Worm (Caenorhabditis elegans): Measurements from ENCODE around the gene fln-2.

DNA sequence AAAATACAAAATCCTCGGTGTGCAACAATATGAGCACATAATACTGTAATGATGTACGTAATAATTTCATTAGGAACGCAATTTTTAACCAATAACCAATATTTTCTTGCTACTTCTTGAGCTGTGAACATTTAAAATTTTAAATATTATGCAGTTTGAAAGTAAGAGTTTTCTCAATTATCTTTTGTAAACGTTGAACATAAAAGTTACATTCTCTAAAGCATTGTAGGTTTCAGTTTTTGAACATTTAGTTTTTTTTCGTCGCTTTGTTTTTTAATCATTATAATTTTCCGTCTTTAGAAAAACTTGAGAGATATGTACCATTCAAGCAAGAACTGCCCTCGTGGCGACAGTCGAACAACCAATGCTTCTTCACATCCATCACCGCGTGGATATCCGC lies 6.2 kb upstream of the fln-2 start, which contains the start of gene C23F12.3:
- TF ChIP-seq flt-1 (GFP tag; IDR thresholded peaks at IDR 0.05) (no peak), ama-1 (optimal IDR thresholded peaks at IDR 0.05) (no peak), B0310.2 (tag; optimal IDR thresholded peaks at IDR 0.05) (no peak), F13C5.2 (tag; optimal IDR thresholded peaks at IDR 0.05) (no peak), hnd-1 (tag; optimal IDR thresholded peaks at IDR 0.05) (no peak), hmg-4 (GFP tag; optimal IDR thresholded peaks at IDR 0.05) (no peak), ceh-36 (tag; optimal IDR thresholded peaks at IDR 0.05) (no peak), tbx-11 (GFP tag; IDR thresholded peaks at IDR 0.05) (no peak), tra-4 (tag; optimal IDR thresholded peaks at IDR 0.05) (no peak), ets-7 (tag; optimal IDR thresholded peaks at IDR 0.05) (no peak), ceh-13 (GFP tag; optimal IDR thresholded peaks at IDR 0.05) (no peak), sea-1 (GFP tag; conservative IDR thresholded peaks at IDR 0.05) (no peak), pes-1 (GFP tag; IDR thresholded peaks at IDR 0.05) (no peak), tbx-37 (GFP tag; conservative IDR thresholded peaks at IDR 0.05) (no peak)

Measured in whole organism, early embryonic.